Worm (Caenorhabditis elegans) whole organism, late embryonic: ENCODE data around the gene srh-287.

ENCODE experiments used
- C38D4.7 ChIP-seq: fragments of 200-800 bp; sonication (Bioruptor generic); optimal IDR thresholded peaks from 2 replicates; lab custom pipeline; 2018; ENCODE audit warnings: mild to moderate bottlenecking, missing genetic modification characterization, moderate library complexity, missing compliant biosample characterization
- ceh-22 ChIP-seq: sonication (generic microtip); optimal IDR thresholded peaks from 2 replicates; lab custom pipeline; 2017; ENCODE audit warnings: missing biosample characterization, missing genetic modification characterization
- che-1 ChIP-seq: sonication (generic microtip); optimal IDR thresholded peaks from 2 replicates; lab custom pipeline; 2016; ENCODE audit warnings: mild to moderate bottlenecking, missing genetic modification characterization, missing compliant biosample characterization
- odd-2 ChIP-seq: sonication (generic microtip); optimal IDR thresholded peaks from 2 replicates; lab custom pipeline; 2017; ENCODE audit warnings: antibody characterized with exemption, mild to moderate bottlenecking, missing genetic modification characterization, missing compliant biosample characterization
- pag-3 ChIP-seq: sonication (generic microtip); optimal IDR thresholded peaks from 2 replicates; lab custom pipeline; 2016; ENCODE audit warnings: missing compliant biosample characterization, missing genetic modification characterization, borderline replicate concordance
- pat-9 ChIP-seq: fragments of 200-800 bp; sonication (Bioruptor generic); optimal IDR thresholded peaks from 2 replicates; lab custom pipeline; 2018; ENCODE audit warnings: mild to moderate bottlenecking, missing genetic modification characterization, moderate library complexity, missing compliant biosample characterization
- pha-4 ChIP-seq: fragments of 150-350 bp; optimal IDR thresholded peaks from 2 replicates; lab custom pipeline; 2018; ENCODE audit warnings: missing biosample characterization, missing genetic modification reagents, missing genetic modification characterization
- pros-1 ChIP-seq: fragments of 150-350 bp; optimal IDR thresholded peaks from 2 replicates; lab custom pipeline; 2014; ENCODE audit warnings: missing biosample characterization, missing genetic modification reagents, missing genetic modification characterization
- unc-3 ChIP-seq, 2 experiments: fragments of 200-800 bp in 1 of 2; sonication (Bioruptor generic) in 1 of 2; sonication (generic microtip) in 1 of 2; conservative IDR thresholded peaks in 1 of 2; optimal IDR thresholded peaks in 1 of 2; 2 replicates each; pipeline versions ENCODE4 v1.3.6 to Lab custom; 2016 to 2022; ENCODE audit warnings: missing compliant biosample characterization in 2 of 2, missing genetic modification characterization in 2 of 2, missing genetic modification reagents in 1 of 2
- unc-86 ChIP-seq: sonication (generic microtip); optimal IDR thresholded peaks from 2 replicates; lab custom pipeline; 2016; ENCODE audit warnings: missing genetic modification characterization, missing compliant biosample characterization

DNA sequence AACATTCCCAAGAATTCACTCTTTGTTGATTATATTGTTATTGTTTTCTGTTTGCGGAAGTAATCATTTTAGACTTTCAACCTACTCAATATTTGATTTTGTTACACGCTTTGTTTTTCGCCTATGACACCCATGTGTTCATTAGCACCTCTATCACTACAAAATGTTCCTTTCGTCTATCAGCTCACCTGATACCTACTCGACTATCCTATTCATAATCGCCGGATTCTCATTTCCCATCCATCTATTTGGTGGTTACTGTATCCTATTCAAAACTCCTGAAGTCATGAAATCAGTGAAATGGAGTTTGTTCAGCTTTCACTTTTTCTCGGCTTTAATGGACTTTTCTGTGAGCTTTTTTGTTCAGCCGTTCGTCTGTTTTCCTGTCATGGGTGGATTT lies 4.7 kb downstream of the srh-287 start, which contains the start of gene srh-291:
- TF ChIP-seq C38D4.7 (GFP tag; lab: Kevin White, UChicago) (no peak), ceh-22 (no peak), pat-9 (tag; lab: Kevin White, UChicago) (no peak), pros-1 (tag; lab: Kevin White, UChicago) (no peak), che-1 (no peak), odd-2 (tag; lab: Kevin White, UChicago) (no peak), pag-3 (no peak), unc-86 (tag; lab: Kevin White, UChicago) (no peak), pha-4 (no peak), unc-3 (GFP tag; conservative IDR thresholded peaks at IDR 0.05; lab: Robert Waterston, UW) (no peak), unc-3 (tag; optimal IDR thresholded peaks at IDR 0.05; lab: Kevin White, UChicago) (no peak)
